Fruit fly (Drosophila melanogaster) whole organism, embryonic: Measurements from ENCODE around the gene Orct2.
A peak's percentile ranks its signal among the peaks of the same experiment; 100 is the strongest.

Experiments used
- CG10147 ChIP-seq: fragments of 200-800 bp; sonication (Bioruptor generic); optimal IDR thresholded peaks from 2 replicates; lab custom pipeline; 2019; ENCODE audit warnings: missing biosample characterization, mild to moderate bottlenecking, missing genetic modification characterization, moderate library complexity
- CG11398 ChIP-seq: fragments of 200-800 bp; sonication (Bioruptor generic); optimal IDR thresholded peaks from 2 replicates; lab custom pipeline; 2016; ENCODE audit warnings: missing biosample characterization, missing genetic modification characterization
- CG1233 ChIP-seq: fragments of 200-800 bp; sonication (Bioruptor generic); optimal IDR thresholded peaks from 4 replicates; lab custom pipeline; 2018; ENCODE audit warnings: missing biosample characterization, mild to moderate bottlenecking, missing genetic modification characterization
- CG12769 ChIP-seq: fragments of 200-800 bp; sonication (Bioruptor generic); optimal IDR thresholded peaks from 2 replicates; lab custom pipeline; 2019; ENCODE audit warnings: missing biosample characterization, mild to moderate bottlenecking, missing genetic modification characterization, moderate library complexity
- CG13287 ChIP-seq: fragments of 200-800 bp; sonication (Bioruptor generic); IDR thresholded peaks from 2 replicates; pipeline ENCODE4 v1.3.6; 2022; ENCODE audit warnings: missing biosample characterization, missing genetic modification characterization; ENCODE audit not compliant: partially characterized antibody
- CG17612 ChIP-seq: fragments of 200-800 bp; sonication (Bioruptor generic); IDR thresholded peaks from 2 replicates; pipeline ENCODE4 v1.3.6; 2022; ENCODE audit warnings: missing biosample characterization, missing genetic modification characterization
- CG1792 ChIP-seq: fragments of 200-800 bp; sonication (Bioruptor generic); optimal IDR thresholded peaks from 2 replicates; lab custom pipeline; 2016; ENCODE audit warnings: missing biosample characterization, missing genetic modification characterization
- CG18262 ChIP-seq: fragments of 200-800 bp; optimal IDR thresholded peaks from 3 replicates; lab custom pipeline; 2019; ENCODE audit warnings: missing biosample characterization, mild to moderate bottlenecking, missing genetic modification characterization, moderate library complexity
- CG2116 ChIP-seq: fragments of 200-800 bp; sonication (Bioruptor generic); optimal IDR thresholded peaks from 3 replicates; lab custom pipeline; 2018; ENCODE audit warnings: missing biosample characterization, mild to moderate bottlenecking, missing genetic modification characterization
- CG2120 ChIP-seq: fragments of 200-800 bp; sonication (Bioruptor generic); optimal IDR thresholded peaks from 3 replicates; lab custom pipeline; 2016; ENCODE audit warnings: missing biosample characterization, missing genetic modification characterization
- CG31365 ChIP-seq: fragments of 200-800 bp; sonication (Bioruptor generic); optimal IDR thresholded peaks from 2 replicates; lab custom pipeline; 2018; ENCODE audit warnings: missing biosample characterization, mild to moderate bottlenecking, missing genetic modification characterization
- CG34422 ChIP-seq: fragments of 200-800 bp; sonication (Bioruptor generic); IDR thresholded peaks from 3 replicates; pipeline ENCODE4 v1.3.6; 2022; ENCODE audit warnings: missing biosample characterization, missing genetic modification characterization
- CG3838 ChIP-seq: fragments of 200-800 bp; sonication (Bioruptor generic); optimal IDR thresholded peaks from 3 replicates; lab custom pipeline; 2016; ENCODE audit warnings: missing biosample characterization, missing genetic modification characterization
- CG3847 ChIP-seq: fragments of 200-800 bp; sonication (Bioruptor generic); IDR thresholded peaks from 2 replicates; pipeline ENCODE4 v1.3.6; 2022; ENCODE audit warnings: missing biosample characterization, missing genetic modification characterization
- CG5245 ChIP-seq: fragments of 200-800 bp; sonication (Bioruptor generic); optimal IDR thresholded peaks from 3 replicates; lab custom pipeline; 2016; ENCODE audit warnings: missing biosample characterization, missing genetic modification characterization
- CG6854 ChIP-seq: fragments of 200-800 bp; sonication (Bioruptor generic); optimal IDR thresholded peaks from 3 replicates; lab custom pipeline; 2017; ENCODE audit warnings: missing biosample characterization, mild to moderate bottlenecking, missing genetic modification characterization
- CG9932 ChIP-seq: fragments of 200-800 bp; sonication (Bioruptor generic); IDR thresholded peaks from 2 replicates; pipeline ENCODE4 v1.3.6; 2022; ENCODE audit warnings: missing biosample characterization, missing genetic modification characterization
- CrebB ChIP-seq: fragments of 200-800 bp; sonication (Bioruptor generic); optimal IDR thresholded peaks from 3 replicates; lab custom pipeline; 2018; ENCODE audit warnings: missing biosample characterization, mild to moderate bottlenecking, missing genetic modification characterization
- D19A ChIP-seq: fragments of 200-800 bp; optimal IDR thresholded peaks from 3 replicates; lab custom pipeline; 2019; ENCODE audit warnings: missing biosample characterization, mild to moderate bottlenecking, missing genetic modification characterization, moderate library complexity
- D19B ChIP-seq: fragments of 200-800 bp; sonication (Bioruptor generic); optimal IDR thresholded peaks from 2 replicates; lab custom pipeline; 2017; ENCODE audit warnings: missing biosample characterization, mild to moderate bottlenecking, missing genetic modification characterization
- HLH4C ChIP-seq: fragments of 200-800 bp; sonication (Bioruptor generic); IDR thresholded peaks from 3 replicates; pipeline ENCODE4 v1.3.6; 2022; ENCODE audit warnings: missing biosample characterization, missing genetic modification characterization; ENCODE audit not compliant: partially characterized antibody
- HmgZ ChIP-seq: fragments of 200-800 bp; sonication (Bioruptor generic); optimal IDR thresholded peaks from 2 replicates; lab custom pipeline; 2018; ENCODE audit warnings: missing biosample characterization, mild to moderate bottlenecking, missing genetic modification characterization
- Hmr ChIP-seq: fragments of 200-800 bp; sonication (Bioruptor generic); optimal IDR thresholded peaks from 3 replicates; lab custom pipeline; 2017; ENCODE audit warnings: mild to moderate bottlenecking, missing biosample characterization, missing genetic modification reagents, missing genetic modification characterization
- MBD-R2 ChIP-seq: fragments of 200-800 bp; sonication (Bioruptor generic); IDR thresholded peaks from 2 replicates; pipeline ENCODE4 v1.3.6; 2022; ENCODE audit warnings: missing biosample characterization, missing genetic modification characterization
- Mrtf ChIP-seq: fragments of 200-800 bp; sonication (Bioruptor generic); IDR thresholded peaks from 3 replicates; pipeline ENCODE4 v1.3.6; 2022; ENCODE audit warnings: missing biosample characterization, missing genetic modification characterization
- Poxn ChIP-seq: fragments of 200-800 bp; sonication (Bioruptor generic); IDR thresholded peaks from 2 replicates; pipeline ENCODE4 v1.3.6; 2022; ENCODE audit warnings: missing biosample characterization, missing genetic modification characterization
- Rx ChIP-seq: fragments of 200-800 bp; sonication (Bioruptor generic); IDR thresholded peaks from 2 replicates; pipeline ENCODE4 v1.3.6; 2022; ENCODE audit warnings: missing biosample characterization, missing genetic modification characterization
- Stat92E ChIP-seq, 3 experiments: fragments of >200 bp in 2 of 3; fragments of 200-800 bp in 1 of 3; sonication (Bioruptor generic) in 1 of 3; optimal IDR thresholded peaks; 2 replicates each; lab custom pipeline; 2017 to 2019; ENCODE audit warnings: missing biosample characterization in 3 of 3, missing genetic modification characterization in 3 of 3, mild to moderate bottlenecking in 1 of 3, moderate library complexity in 1 of 3
- ac ChIP-seq: fragments of 200-800 bp; sonication (Bioruptor generic); optimal IDR thresholded peaks from 3 replicates; lab custom pipeline; 2017; ENCODE audit warnings: missing biosample characterization, mild to moderate bottlenecking, missing genetic modification characterization
- ato ChIP-seq: fragments of 200-800 bp; sonication (Bioruptor generic); IDR thresholded peaks from 2 replicates; pipeline ENCODE4 v1.3.6; 2022; ENCODE audit warnings: missing biosample characterization, missing genetic modification characterization; ENCODE audit not compliant: partially characterized antibody
- az2 ChIP-seq: fragments of 200-800 bp; sonication (Bioruptor generic); optimal IDR thresholded peaks from 3 replicates; lab custom pipeline; 2016; ENCODE audit warnings: missing biosample characterization, missing genetic modification characterization
- bcd ChIP-seq: fragments of 200-800 bp; sonication (Bioruptor generic); optimal IDR thresholded peaks from 2 replicates; lab custom pipeline; 2017; ENCODE audit warnings: missing biosample characterization, mild to moderate bottlenecking, missing genetic modification characterization
- chm ChIP-seq: fragments of 200-800 bp; sonication (Bioruptor generic); IDR thresholded peaks from 2 replicates; pipeline ENCODE4 v1.3.6; 2022; ENCODE audit warnings: missing biosample characterization, missing genetic modification characterization
- danr ChIP-seq: fragments of 200-800 bp; sonication (Bioruptor generic); IDR thresholded peaks from 2 replicates; pipeline ENCODE4 v1.3.6; 2022; ENCODE audit warnings: missing biosample characterization, missing genetic modification characterization
- eyg ChIP-seq: fragments of 200-800 bp; sonication (Bioruptor generic); optimal IDR thresholded peaks from 3 replicates; lab custom pipeline; 2016; ENCODE audit warnings: missing biosample characterization, missing genetic modification characterization
- gce ChIP-seq: fragments of 200-800 bp; sonication (Bioruptor generic); IDR thresholded peaks from 3 replicates; pipeline ENCODE4 v1.3.6; 2022; ENCODE audit warnings: missing biosample characterization, missing genetic modification characterization
- gem ChIP-seq: fragments of 200-800 bp; sonication (Bioruptor generic); optimal IDR thresholded peaks from 2 replicates; lab custom pipeline; 2019; ENCODE audit warnings: missing biosample characterization, mild to moderate bottlenecking, missing genetic modification characterization, moderate library complexity
- h ChIP-seq: fragments of >200 bp; optimal IDR thresholded peaks from 2 replicates; lab custom pipeline; 2017
- lilli ChIP-seq: fragments of 200-800 bp; sonication (Bioruptor generic); optimal IDR thresholded peaks from 3 replicates; lab custom pipeline; 2016; ENCODE audit warnings: missing biosample characterization, missing genetic modification characterization
- mld ChIP-seq: fragments of 200-800 bp; sonication (Bioruptor generic); IDR thresholded peaks from 3 replicates; pipeline ENCODE4 v1.3.6; 2022; ENCODE audit warnings: missing biosample characterization, missing genetic modification characterization; ENCODE audit not compliant: partially characterized antibody
- org-1 ChIP-seq: fragments of 200-800 bp; sonication (Bioruptor generic); optimal IDR thresholded peaks from 2 replicates; lab custom pipeline; 2017; ENCODE audit warnings: missing biosample characterization, missing genetic modification characterization
- otp ChIP-seq: fragments of 200-800 bp; sonication (Bioruptor generic); IDR thresholded peaks from 3 replicates; pipeline ENCODE4, ENCODE4 v1.3.6; 2022; ENCODE audit warnings: missing biosample characterization, missing genetic modification characterization
- pita ChIP-seq: fragments of 200-800 bp; sonication (Bioruptor generic); optimal IDR thresholded peaks from 2 replicates; lab custom pipeline; 2017; ENCODE audit warnings: missing biosample characterization, mild to moderate bottlenecking, missing genetic modification characterization
- pros ChIP-seq: fragments of 200-800 bp; sonication (Bioruptor generic); optimal IDR thresholded peaks from 3 replicates; lab custom pipeline; 2019; ENCODE audit warnings: missing biosample characterization, mild to moderate bottlenecking, missing genetic modification characterization, moderate library complexity
- pum ChIP-seq: fragments of 200-800 bp; sonication (Bioruptor generic); optimal IDR thresholded peaks from 2 replicates; lab custom pipeline; 2016; ENCODE audit warnings: missing biosample characterization, missing genetic modification characterization
- so ChIP-seq: fragments of 200-800 bp; sonication (Bioruptor generic); IDR thresholded peaks from 3 replicates; pipeline ENCODE4 v1.3.6; 2022; ENCODE audit warnings: missing biosample characterization, missing genetic modification characterization
- sob ChIP-seq: fragments of 200-800 bp; sonication (Bioruptor generic); IDR thresholded peaks from 2 replicates; pipeline ENCODE4 v1.3.6; 2022; ENCODE audit warnings: missing biosample characterization, missing genetic modification characterization
- sqz ChIP-seq: fragments of 200-800 bp; sonication (Bioruptor generic); optimal IDR thresholded peaks from 3 replicates; lab custom pipeline; 2018; ENCODE audit warnings: missing biosample characterization, mild to moderate bottlenecking, missing genetic modification characterization
- tgo ChIP-seq: fragments of 200-800 bp; sonication (Bioruptor generic); IDR thresholded peaks from 3 replicates; pipeline ENCODE4 v1.3.6; 2022; ENCODE audit warnings: missing biosample characterization, missing genetic modification characterization
- tna ChIP-seq: fragments of 200-800 bp; sonication (Bioruptor generic); IDR thresholded peaks from 2 replicates; pipeline ENCODE4 v1.3.6; 2022; ENCODE audit warnings: missing biosample characterization, missing genetic modification characterization; ENCODE audit not compliant: partially characterized antibody
- wek ChIP-seq: fragments of 200-800 bp; sonication (Bioruptor generic); optimal IDR thresholded peaks from 3 replicates; lab custom pipeline; 2018; ENCODE audit warnings: missing biosample characterization, mild to moderate bottlenecking, missing genetic modification characterization, moderate library complexity
- zfh1 ChIP-seq: fragments of 200-800 bp; sonication (Bioruptor generic); IDR thresholded peaks from 3 replicates; pipeline ENCODE4 v1.3.6; 2022; ENCODE audit warnings: missing biosample characterization, missing genetic modification characterization

Gene Orct2

DNA sequence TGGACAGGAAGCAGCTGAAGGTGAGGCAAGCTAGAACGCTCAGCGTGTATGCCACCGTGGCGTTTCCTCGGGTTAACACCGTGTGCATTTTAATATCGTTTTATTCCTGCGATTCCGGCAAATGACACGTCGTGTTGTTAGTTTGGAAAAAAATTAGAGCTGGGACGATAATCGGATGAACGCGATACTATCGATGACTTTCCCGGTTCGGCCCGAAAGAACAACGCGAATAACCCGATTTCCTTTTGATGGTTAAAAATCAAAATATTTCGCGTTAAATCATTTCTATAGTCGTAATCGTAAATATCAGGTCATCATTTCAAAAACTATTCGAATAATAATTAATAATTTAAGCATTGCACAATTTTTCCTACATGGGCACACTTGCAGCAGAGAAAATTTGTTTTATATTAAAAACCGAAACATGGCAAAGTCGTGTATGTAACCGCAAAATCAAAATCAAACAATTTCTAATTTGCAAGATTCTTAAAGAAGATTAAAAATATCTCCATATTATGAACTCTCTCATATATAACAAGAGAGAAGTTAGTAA is 42.9 kb upstream of the Orct2 start, which contains the start of gene Spase22-23 (continued):
- TF ChIP-seq HmgZ (no peak), zfh1 (GFP tag; lab: Robert Waterston, UW) (no peak), CG2116 (GFP tag; lab: Kevin White, UChicago) (peak; percentile 83), tgo (GFP tag; lab: Robert Waterston, UW) (no peak), CG10147 (GFP tag; lab: Kevin White, UChicago) (no peak), CG34422 (GFP tag; lab: Robert Waterston, UW) (peak; percentile 17; the same call in 1 of the 3 replicates), CG6854 (GFP tag; lab: Kevin White, UChicago) (no peak), bcd (GFP tag; lab: Kevin White, UChicago) (no peak), CG13287 (GFP tag; lab: Robert Waterston, UW) (peak; percentile 94), org-1 (GFP tag; lab: Kevin White, UChicago) (no peak), chm (no peak), Hmr (GFP tag; lab: Kevin White, UChicago) (no peak), h (no peak), pum (GFP tag; lab: Kevin White, UChicago) (no peak), gem (no peak), Rx (GFP tag; lab: Robert Waterston, UW) (no peak), CG31365 (no peak), gce (GFP tag; lab: Robert Waterston, UW) (no peak), eyg (GFP tag; lab: Kevin White, UChicago) (no peak), az2 (no peak), CrebB (tag; lab: Kevin White, UChicago) (no peak), ac (GFP tag; lab: Kevin White, UChicago) (no peak), CG3838 (GFP tag; lab: Kevin White, UChicago) (no peak), lilli (GFP tag; lab: Kevin White, UChicago) (no peak), CG11398 (no peak), CG18262 (tag; lab: Kevin White, UChicago) (no peak), otp (GFP tag; lab: Robert Waterston, UW) (no peak), sob (GFP tag; lab: Robert Waterston, UW) (no peak), pita (GFP tag; lab: Kevin White, UChicago) (no peak), HLH4C (GFP tag; lab: Robert Waterston, UW) (peak; percentile 92), so (GFP tag; lab: Robert Waterston, UW) (no peak), CG5245 (GFP tag; lab: Kevin White, UChicago) (no peak), D19A (no peak), pros (no peak), D19B (GFP tag; lab: Kevin White, UChicago) (no peak), CG1233 (GFP tag; lab: Kevin White, UChicago) (no peak), CG17612 (GFP tag; lab: Robert Waterston, UW) (no peak), wek (peak; percentile 15), Poxn (no peak), mld (GFP tag; lab: Robert Waterston, UW) (peak; percentile 97), CG9932 (GFP tag; lab: Robert Waterston, UW) (peak; percentile 12), Stat92E (GFP tag; optimal IDR thresholded peaks at IDR 0.05; lab: Kevin White, UChicago) (no peak), CG2120 (no peak), ato (GFP tag; lab: Robert Waterston, UW) (peak; percentile 89), CG1792 (GFP tag; lab: Kevin White, UChicago) (no peak), CG3847 (GFP tag; lab: Robert Waterston, UW) (no peak), sqz (GFP tag; lab: Kevin White, UChicago) (no peak), Mrtf (GFP tag; lab: Robert Waterston, UW) (no peak), CG12769 (tag; lab: Kevin White, UChicago) (no peak), MBD-R2 (GFP tag; lab: Robert Waterston, UW) (peak; percentile 44), tna (GFP tag; lab: Robert Waterston, UW) (peak; percentile 87), danr (GFP tag; lab: Robert Waterston, UW) (no peak)
